Worm (Caenorhabditis elegans) whole organism, L3 larva: ENCODE measurements around the gene sra-26.
A peak's percentile ranks its signal among the peaks of the same experiment; 100 is the strongest.
"Not testable (repeated sequence)": the region's sequence is repeated elsewhere in the genome, so short reads cannot be mapped to it uniquely, and the experiment has no call there.

ENCODE experiments used
- R02D3.7 ChIP-seq: fragments of 150-350 bp; optimal IDR thresholded peaks from 2 replicates; lab custom pipeline; 2014; ENCODE audit warnings: missing biosample characterization, missing genetic modification characterization
- ZK546.5 ChIP-seq: sonication (generic microtip); optimal IDR thresholded peaks from 2 replicates; lab custom pipeline; 2017; ENCODE audit warnings: missing biosample characterization, missing genetic modification characterization
- aly-2 ChIP-seq: fragments of 150-350 bp; optimal IDR thresholded peaks from 2 replicates; lab custom pipeline; 2014; ENCODE audit warnings: missing biosample characterization, missing genetic modification characterization
- ama-1 ChIP-seq: fragments of 150-350 bp; optimal IDR thresholded peaks from 2 replicates; lab custom pipeline; 2018
- ceh-16 ChIP-seq: sonication (generic microtip); optimal IDR thresholded peaks from 2 replicates; lab custom pipeline; 2017; ENCODE audit warnings: missing biosample characterization, missing genetic modification characterization
- ceh-28 ChIP-seq: fragments of 150-350 bp; optimal IDR thresholded peaks from 2 replicates; lab custom pipeline; 2014; ENCODE audit warnings: missing biosample characterization, missing genetic modification reagents, missing genetic modification characterization
- daf-12 ChIP-seq: fragments of 150-350 bp; optimal IDR thresholded peaks from 2 replicates; lab custom pipeline; 2014; ENCODE audit warnings: missing biosample characterization, missing genetic modification reagents, missing genetic modification characterization
- egl-27 ChIP-seq: sonication (generic microtip); optimal IDR thresholded peaks from 4 replicates; lab custom pipeline; 2017; ENCODE audit warnings: missing biosample characterization, missing genetic modification reagents, missing genetic modification characterization
- egl-5 ChIP-seq: fragments of 150-350 bp; optimal IDR thresholded peaks from 2 replicates; lab custom pipeline; 2017; ENCODE audit warnings: missing biosample characterization, missing genetic modification reagents, missing genetic modification characterization, inconsistent platforms
- elt-2 ChIP-seq: sonication (generic microtip); optimal IDR thresholded peaks from 2 replicates; lab custom pipeline; 2016; ENCODE audit warnings: missing genetic modification reagents, mild to moderate bottlenecking, missing genetic modification characterization, missing compliant biosample characterization
- elt-3 ChIP-seq, 3 experiments: fragments of 150-350 bp in 1 of 3; sonication (generic microtip) in 2 of 3; optimal IDR thresholded peaks; 2 replicates in 2 of 3; 4 replicates in 1 of 3; lab custom pipeline; 2014 to 2017; ENCODE audit warnings: missing biosample characterization in 3 of 3, missing genetic modification characterization in 3 of 3
- fkh-10 ChIP-seq: sonication (generic microtip); optimal IDR thresholded peaks from 2 replicates; lab custom pipeline; 2017; ENCODE audit warnings: missing biosample characterization, missing genetic modification reagents, missing genetic modification characterization
- jun-1 ChIP-seq: fragments of 150-350 bp; optimal IDR thresholded peaks from 2 replicates; lab custom pipeline; 2014; ENCODE audit warnings: missing biosample characterization, missing genetic modification reagents, missing genetic modification characterization
- lin-15B ChIP-seq: fragments of 150-350 bp; optimal IDR thresholded peaks from 2 replicates; lab custom pipeline; 2014; ENCODE audit warnings: missing biosample characterization, missing genetic modification characterization
- mml-1 ChIP-seq: fragments of 150-350 bp; sonication (generic microtip); optimal IDR thresholded peaks from 3 replicates; lab custom pipeline; 2014; ENCODE audit warnings: missing biosample characterization, missing genetic modification characterization
- nfya-1 ChIP-seq: sonication (generic microtip); optimal IDR thresholded peaks from 2 replicates; lab custom pipeline; 2017; ENCODE audit warnings: missing genetic modification characterization, mild to moderate bottlenecking, missing compliant biosample characterization, antibody characterized with exemption, moderate library complexity; ENCODE audit not compliant: insufficient read depth
- nhr-23 ChIP-seq: fragments of 150-350 bp; optimal IDR thresholded peaks from 2 replicates; lab custom pipeline; 2014; ENCODE audit warnings: missing biosample characterization, missing genetic modification reagents, missing genetic modification characterization
- nhr-25 ChIP-seq: sonication (generic microtip); optimal IDR thresholded peaks from 2 replicates; lab custom pipeline; 2017; ENCODE audit warnings: missing biosample characterization, missing genetic modification characterization
- nhr-28 ChIP-seq: fragments of 150-350 bp; optimal IDR thresholded peaks from 2 replicates; lab custom pipeline; 2014; ENCODE audit warnings: missing biosample characterization, missing genetic modification characterization
- nhr-43 ChIP-seq: sonication (generic microtip); optimal IDR thresholded peaks from 2 replicates; lab custom pipeline; 2016; ENCODE audit warnings: mild to moderate bottlenecking, missing genetic modification characterization, missing compliant biosample characterization; ENCODE audit not compliant: poor library complexity, severe bottlenecking
- nhr-67 ChIP-seq: fragments of 150-350 bp; optimal IDR thresholded peaks from 2 replicates; lab custom pipeline; 2014; ENCODE audit warnings: missing biosample characterization, missing genetic modification characterization
- nhr-77 ChIP-seq: fragments of 150-350 bp; optimal IDR thresholded peaks from 2 replicates; lab custom pipeline; 2014; ENCODE audit warnings: missing biosample characterization, missing genetic modification characterization
- pha-4 ChIP-seq: fragments of 150-350 bp; optimal IDR thresholded peaks from 2 replicates; lab custom pipeline; 2014; ENCODE audit warnings: missing biosample characterization, missing genetic modification reagents, missing genetic modification characterization
- pqm-1 ChIP-seq: fragments of 150-350 bp; optimal IDR thresholded peaks from 2 replicates; lab custom pipeline; 2017; ENCODE audit warnings: missing biosample characterization, missing genetic modification characterization, inconsistent platforms
- sea-2 ChIP-seq: fragments of 150-350 bp; sonication (generic microtip); optimal IDR thresholded peaks from 4 replicates; lab custom pipeline; 2014; ENCODE audit warnings: missing biosample characterization, missing genetic modification reagents, missing genetic modification characterization
- snpc-4 ChIP-seq: fragments of 150-350 bp; optimal IDR thresholded peaks from 2 replicates; lab custom pipeline; 2014; ENCODE audit warnings: missing biosample characterization, missing genetic modification characterization
- unc-39 ChIP-seq: sonication (generic microtip); optimal IDR thresholded peaks from 4 replicates; lab custom pipeline; 2017; ENCODE audit warnings: missing biosample characterization, missing genetic modification characterization
- unc-62 ChIP-seq: fragments of 150-350 bp; sonication (generic microtip); optimal IDR thresholded peaks from 4 replicates; lab custom pipeline; 2014; ENCODE audit warnings: missing biosample characterization, missing genetic modification reagents, missing genetic modification characterization
- zag-1 ChIP-seq: fragments of 150-350 bp; optimal IDR thresholded peaks from 2 replicates; lab custom pipeline; 2014; ENCODE audit warnings: missing biosample characterization, missing genetic modification characterization
- ztf-4 ChIP-seq: fragments of 150-350 bp; optimal IDR thresholded peaks from 2 replicates; lab custom pipeline; 2014; ENCODE audit warnings: missing biosample characterization, missing genetic modification characterization

The sra-26 gene

DNA sequence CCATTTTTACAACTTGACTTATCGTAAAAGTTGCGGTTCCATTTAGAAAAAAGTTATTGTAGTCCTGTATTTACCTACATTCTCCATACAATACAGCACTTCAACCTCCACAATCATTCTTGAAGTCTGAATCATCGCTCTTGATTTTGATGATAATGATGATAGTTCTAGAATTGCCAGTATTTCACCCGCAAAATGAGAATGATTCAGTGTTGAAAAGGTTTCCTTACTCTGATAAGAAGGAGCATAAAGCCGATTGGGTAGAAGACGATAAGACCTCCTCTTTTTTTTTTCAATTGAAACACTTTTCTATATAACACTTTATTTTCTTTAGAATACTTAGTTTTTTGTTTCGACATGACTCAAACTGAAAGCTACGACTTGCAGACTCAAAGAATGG, 20.8 kb downstream of the sra-26 start, which contains the start of gene T19D12.4:
Gene T19D12.4, plus strand, starts transcription at position 295 of the 400 bp plus-strand sequence.
- TF ChIP-seq elt-2 (tag; lab: Kevin White, UChicago) (peak; percentile 54), egl-5 (no peak), nhr-77 (tag; lab: Kevin White, UChicago) (no peak), pqm-1 (peak; percentile 28), lin-15B (tag; lab: Kevin White, UChicago) (no peak)
- TF ChIP-seq, all 47 proteins: peak for 2

ce11 chrII:6629775-6630174, 21.8 kb downstream of the sra-26 start:
- peak; percentile 14 for TF ChIP-seq elt-2 (tag; lab: Kevin White, UChicago)
- no peak for TF ChIP-seq pha-4
- TF ChIP-seq, all 47 proteins: peak for 1

DNA sequence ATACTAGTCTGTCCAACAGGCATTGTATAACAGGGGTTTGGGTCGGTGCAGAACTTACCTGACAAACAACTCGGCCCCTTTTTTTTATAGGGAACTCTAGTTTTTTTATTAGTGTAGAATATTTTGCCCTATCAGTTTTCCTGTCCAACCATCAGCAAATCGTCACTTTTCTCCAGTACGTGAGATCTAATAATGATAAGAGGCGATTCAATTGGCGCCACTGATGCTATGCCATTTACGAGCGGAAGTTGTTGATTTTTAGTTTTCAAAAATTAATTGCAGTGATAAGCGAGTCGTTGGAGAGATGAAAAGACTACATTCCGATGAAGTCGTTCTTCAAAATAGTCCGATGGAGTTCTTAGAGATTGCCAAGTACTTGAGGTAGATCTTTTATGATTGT, 23.2 kb downstream of the sra-26 start:
- TF ChIP-seq aly-2 (tag; lab: Kevin White, UChicago), result no peak
- no peak for TF ChIP-seq daf-12
- no peak for TF ChIP-seq egl-5
- TF ChIP-seq nhr-67 (tag; lab: Kevin White, UChicago), result no peak
- TF ChIP-seq pqm-1, result peak; percentile 10
- peak; percentile 58 for TF ChIP-seq elt-2 (tag; lab: Kevin White, UChicago)
- TF ChIP-seq R02D3.7, result no peak

- not testable (repeated sequence) for TF ChIP-seq snpc-4; unc-39 (tag; lab: Kevin White, UChicago); pqm-1
Measured at ce11 chrII:6627182-6627581, 24.4 kb downstream of the sra-26 start, which contains the start of the genes F54H5.5 and F54H5.2. F54H5.5 (minus strand) TSS chrII:6627282. F54H5.2 (plus strand) TSS chrII:6627484.

- TF ChIP-seq egl-27 (tag; lab: Kevin White, UChicago), result no peak
- TF ChIP-seq nhr-77 (tag; lab: Kevin White, UChicago), result no peak
- no peak for TF ChIP-seq aly-2 (tag; lab: Kevin White, UChicago)
- TF ChIP-seq pqm-1, result peak; percentile 30
- TF ChIP-seq pha-4, result peak; percentile 44
- peak; percentile 45 for TF ChIP-seq elt-2 (tag; lab: Kevin White, UChicago)
Measured at ce11 chrII:6625302-6625701, 26.3 kb downstream of the sra-26 start, which contains the start of gene F54H5.14. F54H5.14 (minus strand) TSS chrII:6625402.

- TF ChIP-seq nhr-23 (tag; lab: Kevin White, UChicago) (no peak), egl-5 (no peak), R02D3.7 (no peak), ceh-16 (tag; lab: Kevin White, UChicago) (no peak), unc-62 (GFP tag; lab: Kevin White, UChicago) (no peak), nhr-28 (tag; lab: Kevin White, UChicago) (no peak), ztf-4 (tag; lab: Kevin White, UChicago) (no peak), nhr-77 (tag; lab: Kevin White, UChicago) (no peak), sea-2 (GFP tag; lab: Kevin White, UChicago) (no peak), mml-1 (tag; lab: Kevin White, UChicago) (no peak), egl-27 (tag; lab: Kevin White, UChicago) (no peak), zag-1 (no peak), fkh-10 (GFP tag; lab: Kevin White, UChicago) (no peak), jun-1 (tag; lab: Kevin White, UChicago) (no peak), nfya-1 (tag; lab: Kevin White, UChicago) (no peak), unc-39 (tag; lab: Kevin White, UChicago) (no peak), nhr-67 (tag; lab: Kevin White, UChicago) (no peak), aly-2 (tag; lab: Kevin White, UChicago) (no peak)
Measured at ce11 chrII:6621886-6622285, 29.7 kb downstream of the sra-26 start, which contains the start of gene F54H5.3. F54H5.3 (plus strand) TSS chrII:6622186.

- TF ChIP-seq nhr-43 (peak; percentile 19), ama-1 (lab: Kevin White, UChicago) (no peak), elt-3 (tag; optimal IDR thresholded peaks at IDR 0.05; lab: Kevin White, UChicago) (peak in 1 of 3 experiments; percentile 27), ceh-28 (tag; lab: Kevin White, UChicago) (peak; percentile 4), nhr-67 (tag; lab: Kevin White, UChicago) (no peak), nhr-25 (tag; lab: Kevin White, UChicago) (peak; percentile 10), nfya-1 (tag; lab: Kevin White, UChicago) (no peak), ceh-16 (tag; lab: Kevin White, UChicago) (no peak), nhr-23 (tag; lab: Kevin White, UChicago) (peak; percentile 46), ZK546.5 (tag; lab: Kevin White, UChicago) (no peak)
Measured at ce11 chrII:6619007-6619406, 32.6 kb downstream of the sra-26 start.
